Fruit fly (Drosophila melanogaster) whole organism, embryonic: ENCODE results near the gene CG8281.

Experiments
- CG10267 ChIP-seq: fragments of 200-800 bp; sonication (Bioruptor generic); optimal IDR thresholded peaks from 2 replicates; lab custom pipeline; 2018; ENCODE audit warnings: missing biosample characterization, mild to moderate bottlenecking, missing genetic modification characterization, moderate library complexity
- CG10979 ChIP-seq: fragments of 200-800 bp; sonication (Bioruptor generic); optimal IDR thresholded peaks from 2 replicates; lab custom pipeline; 2018; ENCODE audit warnings: missing biosample characterization, mild to moderate bottlenecking, missing genetic modification characterization, moderate library complexity
- CG11696 ChIP-seq: fragments of 200-800 bp; sonication (Bioruptor generic); IDR thresholded peaks from 2 replicates; pipeline ENCODE4 v1.3.6; 2022; ENCODE audit warnings: missing biosample characterization, missing genetic modification characterization
- CG13775 ChIP-seq: fragments of 200-800 bp; sonication (Bioruptor generic); optimal IDR thresholded peaks from 3 replicates; lab custom pipeline; 2017; ENCODE audit warnings: missing biosample characterization, mild to moderate bottlenecking, missing genetic modification characterization
- CG14710 ChIP-seq: fragments of 200-800 bp; sonication (Bioruptor generic); optimal IDR thresholded peaks from 3 replicates; lab custom pipeline; 2019; ENCODE audit warnings: missing biosample characterization, mild to moderate bottlenecking, missing genetic modification characterization, moderate library complexity
- CG1602 ChIP-seq: fragments of 200-800 bp; sonication (Bioruptor generic); optimal IDR thresholded peaks from 3 replicates; lab custom pipeline; 2016; ENCODE audit warnings: missing biosample characterization, missing genetic modification characterization
- CG16815 ChIP-seq: fragments of 200-800 bp; sonication (Bioruptor generic); optimal IDR thresholded peaks from 3 replicates; lab custom pipeline; 2017; ENCODE audit warnings: missing biosample characterization, mild to moderate bottlenecking, missing genetic modification characterization
- CG17186 ChIP-seq: fragments of 200-800 bp; sonication (Bioruptor generic); optimal IDR thresholded peaks from 3 replicates; lab custom pipeline; 2017; ENCODE audit warnings: missing biosample characterization, missing genetic modification reagents, missing genetic modification characterization
- CG17359 ChIP-seq: fragments of 200-800 bp; sonication (Bioruptor generic); optimal IDR thresholded peaks from 3 replicates; lab custom pipeline; 2018; ENCODE audit warnings: missing biosample characterization, mild to moderate bottlenecking, missing genetic modification characterization, moderate library complexity
- CG17385 ChIP-seq: fragments of 200-800 bp; sonication (Bioruptor generic); optimal IDR thresholded peaks from 3 replicates; lab custom pipeline; 2018; ENCODE audit warnings: missing biosample characterization, mild to moderate bottlenecking, missing genetic modification characterization
- CG17829 ChIP-seq: fragments of 200-800 bp; optimal IDR thresholded peaks from 2 replicates; lab custom pipeline; 2019; ENCODE audit warnings: missing biosample characterization, mild to moderate bottlenecking, missing genetic modification characterization, moderate library complexity
- CG1792 ChIP-seq: fragments of 200-800 bp; sonication (Bioruptor generic); optimal IDR thresholded peaks from 2 replicates; lab custom pipeline; 2016; ENCODE audit warnings: missing biosample characterization, missing genetic modification characterization
- CG18262 ChIP-seq: fragments of 200-800 bp; optimal IDR thresholded peaks from 3 replicates; lab custom pipeline; 2019; ENCODE audit warnings: missing biosample characterization, mild to moderate bottlenecking, missing genetic modification characterization, moderate library complexity
- CG2678 ChIP-seq: fragments of 200-800 bp; sonication (Bioruptor generic); optimal IDR thresholded peaks from 3 replicates; lab custom pipeline; 2019; ENCODE audit warnings: missing biosample characterization, mild to moderate bottlenecking, missing genetic modification characterization, moderate library complexity
- CG30403 ChIP-seq: fragments of 200-800 bp; sonication (Bioruptor generic); optimal IDR thresholded peaks from 3 replicates; lab custom pipeline; 2016; ENCODE audit warnings: missing biosample characterization, missing genetic modification characterization
- CG33557 ChIP-seq: fragments of 200-800 bp; sonication (Bioruptor generic); optimal IDR thresholded peaks from 2 replicates; lab custom pipeline; 2019; ENCODE audit warnings: missing biosample characterization, mild to moderate bottlenecking, missing genetic modification characterization, moderate library complexity
- CG4707 ChIP-seq: fragments of 200-800 bp; sonication (Bioruptor generic); optimal IDR thresholded peaks from 2 replicates; lab custom pipeline; 2018; ENCODE audit warnings: missing biosample characterization, mild to moderate bottlenecking, missing genetic modification characterization, moderate library complexity
- CG6254 ChIP-seq: fragments of 200-800 bp; sonication (Bioruptor generic); optimal IDR thresholded peaks from 3 replicates; lab custom pipeline; 2017; ENCODE audit warnings: mild to moderate bottlenecking, missing biosample characterization, missing genetic modification reagents, missing genetic modification characterization
- CG6689 ChIP-seq: fragments of 200-800 bp; sonication (Bioruptor generic); IDR thresholded peaks from 2 replicates; pipeline ENCODE4 v1.3.6; 2022; ENCODE audit warnings: missing biosample characterization, missing genetic modification characterization
- CG7357 ChIP-seq: fragments of 200-800 bp; sonication (Bioruptor generic); IDR thresholded peaks from 3 replicates; pipeline ENCODE4 v1.3.6; 2022; ENCODE audit warnings: missing biosample characterization, missing genetic modification characterization
- CG8478 ChIP-seq: fragments of >200 bp; optimal IDR thresholded peaks from 2 replicates; lab custom pipeline; 2018
- CG8924 ChIP-seq: fragments of 200-800 bp; optimal IDR thresholded peaks from 3 replicates; lab custom pipeline; 2019; ENCODE audit warnings: missing biosample characterization, mild to moderate bottlenecking, missing genetic modification characterization, moderate library complexity
- HLH54F ChIP-seq: fragments of 200-800 bp; sonication (Bioruptor generic); optimal IDR thresholded peaks from 3 replicates; lab custom pipeline; 2016; ENCODE audit warnings: missing biosample characterization, missing genetic modification characterization
- Hr3 ChIP-seq: fragments of 200-800 bp; sonication (Bioruptor generic); optimal IDR thresholded peaks from 3 replicates; lab custom pipeline; 2016; ENCODE audit warnings: missing biosample characterization, missing genetic modification characterization
- Lhr ChIP-seq: fragments of 200-800 bp; sonication (Bioruptor generic); optimal IDR thresholded peaks from 3 replicates; lab custom pipeline; 2017; ENCODE audit warnings: mild to moderate bottlenecking, missing biosample characterization, missing genetic modification reagents, missing genetic modification characterization
- Med ChIP-seq: fragments of 200-800 bp; sonication (Bioruptor generic); peaks from one replicate; lab custom pipeline; 2016; ENCODE audit warnings: missing biosample characterization, missing genetic modification characterization, mild to moderate bottlenecking, inconsistent platforms, moderate library complexity
- Ssrp ChIP-seq: fragments of 200-800 bp; sonication (Bioruptor generic); optimal IDR thresholded peaks from 2 replicates; lab custom pipeline; 2018; ENCODE audit warnings: missing biosample characterization, mild to moderate bottlenecking, missing genetic modification characterization, moderate library complexity
- Xrp1 ChIP-seq: fragments of 200-800 bp; sonication (Bioruptor generic); IDR thresholded peaks from 2 replicates; pipeline ENCODE4 v1.3.6; 2022; ENCODE audit warnings: missing biosample characterization, missing genetic modification characterization
- az2 ChIP-seq: fragments of 200-800 bp; sonication (Bioruptor generic); optimal IDR thresholded peaks from 3 replicates; lab custom pipeline; 2016; ENCODE audit warnings: missing biosample characterization, missing genetic modification characterization
- bcd ChIP-seq: fragments of 200-800 bp; sonication (Bioruptor generic); optimal IDR thresholded peaks from 2 replicates; lab custom pipeline; 2017; ENCODE audit warnings: missing biosample characterization, mild to moderate bottlenecking, missing genetic modification characterization
- bsh ChIP-seq, 2 experiments: fragments of 200-800 bp; sonication (Bioruptor generic); optimal IDR thresholded peaks; 2 replicates each; lab custom pipeline; 2017 to 2018; ENCODE audit warnings: mild to moderate bottlenecking in 2 of 2, missing biosample characterization in 2 of 2, missing genetic modification characterization in 2 of 2, moderate library complexity in 1 of 2
- fd96Cb ChIP-seq: fragments of 200-800 bp; sonication (Bioruptor generic); optimal IDR thresholded peaks from 2 replicates; lab custom pipeline; 2018; ENCODE audit warnings: missing biosample characterization, mild to moderate bottlenecking, missing genetic modification characterization, moderate library complexity
- gem ChIP-seq: fragments of 200-800 bp; sonication (Bioruptor generic); optimal IDR thresholded peaks from 2 replicates; lab custom pipeline; 2019; ENCODE audit warnings: missing biosample characterization, mild to moderate bottlenecking, missing genetic modification characterization, moderate library complexity
- gro ChIP-seq: fragments of 200-800 bp; sonication (Bioruptor generic); optimal IDR thresholded peaks from 2 replicates; lab custom pipeline; 2016; ENCODE audit warnings: missing biosample characterization, missing genetic modification characterization
- kah ChIP-seq: fragments of 200-800 bp; sonication (Bioruptor generic); optimal IDR thresholded peaks from 2 replicates; lab custom pipeline; 2018; ENCODE audit warnings: missing biosample characterization, mild to moderate bottlenecking, missing genetic modification characterization
- knrl ChIP-seq: fragments of 200-800 bp; sonication (Bioruptor generic); IDR thresholded peaks from 3 replicates; pipeline ENCODE4 v1.3.6; 2022; ENCODE audit warnings: missing biosample characterization, missing genetic modification characterization; ENCODE audit not compliant: partially characterized antibody
- nmo ChIP-seq: fragments of 200-800 bp; sonication (Bioruptor generic); optimal IDR thresholded peaks from 2 replicates; lab custom pipeline; 2018; ENCODE audit warnings: missing biosample characterization, mild to moderate bottlenecking, missing genetic modification characterization, moderate library complexity
- sens ChIP-seq: fragments of 200-800 bp; sonication (Bioruptor generic); peaks from one replicate; lab custom pipeline; 2016; ENCODE audit warnings: missing biosample characterization, missing genetic modification characterization
- tin ChIP-seq: fragments of 200-800 bp; sonication (Bioruptor generic); optimal IDR thresholded peaks from 3 replicates; lab custom pipeline; 2016; ENCODE audit warnings: missing biosample characterization, missing genetic modification characterization
- tio ChIP-seq: fragments of 200-800 bp; sonication (Bioruptor generic); optimal IDR thresholded peaks from 2 replicates; lab custom pipeline; 2017; ENCODE audit warnings: missing biosample characterization, missing genetic modification characterization, inconsistent platforms
- tna ChIP-seq: fragments of 200-800 bp; sonication (Bioruptor generic); IDR thresholded peaks from 2 replicates; pipeline ENCODE4 v1.3.6; 2022; ENCODE audit warnings: missing biosample characterization, missing genetic modification characterization; ENCODE audit not compliant: partially characterized antibody
- tup ChIP-seq: fragments of 200-800 bp; sonication (Bioruptor generic); optimal IDR thresholded peaks from 2 replicates; lab custom pipeline; 2016; ENCODE audit warnings: missing biosample characterization, mild to moderate bottlenecking, missing genetic modification characterization, moderate library complexity
- yki ChIP-seq: fragments of >200 bp; optimal IDR thresholded peaks from 3 replicates; lab custom pipeline; 2018

Gene CG8281

dm6 chr3L:7952978-7953377, 40.7 kb downstream of the CG8281 start (continued):
- peak; percentile 44 for TF ChIP-seq CG6254 (GFP tag; lab: Kevin White, UChicago)
- TF ChIP-seq kah (GFP tag; lab: Kevin White, UChicago), result no peak
- TF ChIP-seq knrl (GFP tag; lab: Robert Waterston, UW), result no peak
- TF ChIP-seq CG17359, result no peak
- TF ChIP-seq CG1792 (GFP tag; lab: Kevin White, UChicago), result no peak
- TF ChIP-seq az2, result peak; percentile 21
- TF ChIP-seq Hr3 (GFP tag; lab: Kevin White, UChicago), result peak; percentile 6
- TF ChIP-seq CG7357 (GFP tag; lab: Robert Waterston, UW), result no peak
- TF ChIP-seq CG17186 (GFP tag; lab: Kevin White, UChicago), result no peak
- TF ChIP-seq CG14710 (tag; lab: Kevin White, UChicago), result peak; percentile 52
- TF ChIP-seq sens (GFP tag; lab: Kevin White, UChicago), result peak; percentile 84
- peak in 1 of 2 experiments; percentile 37 for TF ChIP-seq bsh (GFP tag; optimal IDR thresholded peaks at IDR 0.05; lab: Kevin White, UChicago)
- TF ChIP-seq Med (GFP tag; lab: Kevin White, UChicago), result peak; percentile 51
- TF ChIP-seq tna (GFP tag; lab: Robert Waterston, UW), result no peak
- TF ChIP-seq CG18262 (tag; lab: Kevin White, UChicago), result peak; percentile 76
- TF ChIP-seq fd96Cb (tag; lab: Kevin White, UChicago), result peak; percentile 52
- no peak for TF ChIP-seq yki (lab: Kevin White, UChicago)
- peak; percentile 39 for TF ChIP-seq tin
- TF ChIP-seq CG1602 (GFP tag; lab: Kevin White, UChicago), result peak; percentile 4
- TF ChIP-seq CG6689 (GFP tag; lab: Robert Waterston, UW), result 0 out of 2 replicates have a peak, but pooled peaks have one; percentile 39
- TF ChIP-seq HLH54F (GFP tag; lab: Kevin White, UChicago), result no peak
- peak; percentile 12 for TF ChIP-seq CG8924 (tag; lab: Kevin White, UChicago)
- TF ChIP-seq CG8478 (lab: Kevin White, UChicago), result no peak
- peak; percentile 11 for TF ChIP-seq CG30403 (GFP tag; lab: Kevin White, UChicago)
- TF ChIP-seq CG13775, result peak; percentile 25
- no peak for TF ChIP-seq Lhr (GFP tag; lab: Kevin White, UChicago)
- TF ChIP-seq gem, result peak; percentile 57
- TF ChIP-seq CG17385 (GFP tag; lab: Kevin White, UChicago), result peak; percentile 11
- TF ChIP-seq CG11696 (GFP tag; lab: Robert Waterston, UW), result no peak
- TF ChIP-seq CG16815 (GFP tag; lab: Kevin White, UChicago), result peak; percentile 73
- TF ChIP-seq Ssrp (tag; lab: Kevin White, UChicago), result peak; percentile 41
- peak; percentile 69 for TF ChIP-seq CG10979 (tag; lab: Kevin White, UChicago)
- peak; percentile 50 for TF ChIP-seq CG2678 (tag; lab: Kevin White, UChicago)
- TF ChIP-seq CG17829 (tag; lab: Kevin White, UChicago), result peak; percentile 45
- TF ChIP-seq bcd, result peak; percentile 3
- TF ChIP-seq Xrp1 (GFP tag; lab: Robert Waterston, UW), result peak; percentile 46; the same call in 1 of the 2 replicates
- TF ChIP-seq tio (GFP tag; lab: Kevin White, UChicago), result no peak
- TF ChIP-seq tup (GFP tag; lab: Kevin White, UChicago), result no peak
- no peak for TF ChIP-seq gro
- TF ChIP-seq CG10267, result peak; percentile 37
- TF ChIP-seq CG33557 (GFP tag; lab: Kevin White, UChicago), result peak; percentile 9
- TF ChIP-seq nmo (GFP tag; lab: Kevin White, UChicago), result peak; percentile 64
- peak; percentile 54 for TF ChIP-seq CG4707 (GFP tag; lab: Kevin White, UChicago)
- TF ChIP-seq, all 482 proteins: peak for 60
